Worm (Caenorhabditis elegans) whole organism, L1 larva: ENCODE results near the gene fbxa-81.
A peak's percentile ranks its signal among the peaks of the same experiment; 100 is the strongest.

Experiments used
- Y116A8C.19 ChIP-seq: sonication (generic microtip); optimal IDR thresholded peaks from 2 replicates; lab custom pipeline; 2016; ENCODE audit warnings: missing compliant biosample characterization, missing genetic modification characterization, borderline replicate concordance
- aly-2 ChIP-seq: fragments of 150-350 bp; optimal IDR thresholded peaks from 2 replicates; lab custom pipeline; 2014; ENCODE audit warnings: missing biosample characterization, missing genetic modification characterization
- ceh-82 ChIP-seq, 3 experiments: fragments of 150-350 bp in 1 of 3; sonication (generic microtip) in 2 of 3; optimal IDR thresholded peaks; 2 replicates each; lab custom pipeline; 2014 to 2017; ENCODE audit warnings: missing biosample characterization in 3 of 3, missing genetic modification characterization in 3 of 3
- ces-1 ChIP-seq: fragments of 150-350 bp; optimal IDR thresholded peaks from 2 replicates; lab custom pipeline; 2014; ENCODE audit warnings: missing biosample characterization, missing genetic modification reagents, missing genetic modification characterization
- dsc-1 ChIP-seq: sonication (generic microtip); optimal IDR thresholded peaks from 2 replicates; lab custom pipeline; 2016; ENCODE audit warnings: mild to moderate bottlenecking, missing genetic modification characterization, missing compliant biosample characterization
- efl-1 ChIP-seq, 4 experiments: fragments of 150-350 bp; optimal IDR thresholded peaks in 3 of 4; peaks in 1 of 4; 1 replicate in 1 of 4; 2 replicates in 3 of 4; lab custom pipeline; 2014; ENCODE audit warnings: missing biosample characterization in 2 of 4, missing genetic modification characterization in 2 of 4, missing genetic modification reagents in 2 of 4
- egl-13 ChIP-seq: sonication (generic microtip); optimal IDR thresholded peaks from 2 replicates; lab custom pipeline; 2016; ENCODE audit warnings: missing genotype, missing genetic modification reagents, missing genetic modification characterization, missing compliant biosample characterization
- elt-3 ChIP-seq, 6 experiments: fragments of 150-350 bp in 1 of 6; sonication (generic microtip); optimal IDR thresholded peaks; 2 replicates each; lab custom pipeline; 2017 to 2018; ENCODE audit warnings: missing biosample characterization in 6 of 6, missing genetic modification characterization in 6 of 6, inconsistent platforms in 1 of 6
- hpl-2 ChIP-seq: fragments of 150-350 bp; optimal IDR thresholded peaks from 2 replicates; lab custom pipeline; 2014; ENCODE audit warnings: missing biosample characterization, missing genetic modification reagents, missing genetic modification characterization
- irx-1 ChIP-seq: sonication (generic microtip); optimal IDR thresholded peaks from 2 replicates; lab custom pipeline; 2016; ENCODE audit warnings: missing genetic modification characterization, missing compliant biosample characterization
- lin-13 ChIP-seq: fragments of 150-350 bp; optimal IDR thresholded peaks from 2 replicates; lab custom pipeline; 2014; ENCODE audit warnings: missing biosample characterization, missing genetic modification reagents, missing genetic modification characterization
- lin-14 ChIP-seq: fragments of 200-800 bp; sonication (Bioruptor generic); optimal IDR thresholded peaks from 2 replicates; lab custom pipeline; 2018; ENCODE audit warnings: mild to moderate bottlenecking, missing genetic modification characterization, moderate library complexity, missing compliant biosample characterization
- lin-15B ChIP-seq: fragments of 150-350 bp; sonication (generic microtip); optimal IDR thresholded peaks from 3 replicates; lab custom pipeline; 2014; ENCODE audit warnings: missing biosample characterization, missing genetic modification characterization
- lin-39 ChIP-seq: fragments of 150-350 bp; optimal IDR thresholded peaks from 2 replicates; lab custom pipeline; 2014; ENCODE audit warnings: missing biosample characterization, missing genetic modification reagents, missing genetic modification characterization
- mab-9 ChIP-seq: fragments of 200-800 bp; sonication (Bioruptor generic); IDR thresholded peaks from 2 replicates; pipeline ENCODE4 v1.3.6; 2022; ENCODE audit warnings: missing genetic modification reagents, missing genetic modification characterization, missing compliant biosample characterization
- mep-1 ChIP-seq: fragments of 150-350 bp; optimal IDR thresholded peaks from 2 replicates; lab custom pipeline; 2014; ENCODE audit warnings: missing biosample characterization, missing genetic modification characterization
- nhr-237 ChIP-seq: fragments of 150-350 bp; optimal IDR thresholded peaks from 2 replicates; lab custom pipeline; 2014; ENCODE audit warnings: missing biosample characterization, missing genetic modification characterization
- nhr-47 ChIP-seq: sonication (generic microtip); optimal IDR thresholded peaks from 2 replicates; lab custom pipeline; 2016; ENCODE audit warnings: mild to moderate bottlenecking, missing genetic modification characterization, moderate library complexity, missing compliant biosample characterization
- nhr-71 ChIP-seq: sonication (generic microtip); optimal IDR thresholded peaks from 2 replicates; lab custom pipeline; 2016; ENCODE audit warnings: mild to moderate bottlenecking, missing genetic modification characterization, moderate library complexity, missing compliant biosample characterization
- nhr-77 ChIP-seq: fragments of 150-350 bp; optimal IDR thresholded peaks from 2 replicates; lab custom pipeline; 2014; ENCODE audit warnings: missing biosample characterization, missing genetic modification characterization
- nhr-85 ChIP-seq: sonication (generic microtip); peaks from one replicate; lab custom pipeline; 2016; ENCODE audit warnings: missing genetic modification characterization, inconsistent platforms, missing compliant biosample characterization
- pag-3 ChIP-seq: sonication (generic microtip); optimal IDR thresholded peaks from 2 replicates; lab custom pipeline; 2017; ENCODE audit warnings: missing genetic modification characterization, mild to moderate bottlenecking, missing compliant biosample characterization, antibody characterized with exemption, borderline replicate concordance; ENCODE audit not compliant: insufficient read depth
- pax-3 ChIP-seq: fragments of 200-800 bp; sonication (Bioruptor generic); optimal IDR thresholded peaks from 2 replicates; lab custom pipeline; 2018; ENCODE audit warnings: mild to moderate bottlenecking, missing genetic modification characterization, moderate library complexity, missing compliant biosample characterization
- rnt-1 ChIP-seq: sonication (generic microtip); optimal IDR thresholded peaks from 2 replicates; lab custom pipeline; 2016; ENCODE audit warnings: mild to moderate bottlenecking, missing genetic modification characterization, moderate library complexity, missing compliant biosample characterization
- skn-1 ChIP-seq: fragments of 150-350 bp; optimal IDR thresholded peaks from 2 replicates; lab custom pipeline; 2014; ENCODE audit warnings: missing biosample characterization, missing genetic modification characterization
- snpc-4 ChIP-seq: fragments of 150-350 bp; optimal IDR thresholded peaks from 2 replicates; lab custom pipeline; 2014; ENCODE audit warnings: missing biosample characterization, missing genetic modification characterization
- snu-23 ChIP-seq: sonication (generic microtip); optimal IDR thresholded peaks from 2 replicates; lab custom pipeline; 2016; ENCODE audit warnings: missing genetic modification characterization, missing compliant biosample characterization
- sox-4 ChIP-seq: sonication (generic microtip); optimal IDR thresholded peaks from 2 replicates; lab custom pipeline; 2016; ENCODE audit warnings: missing genetic modification characterization, missing compliant biosample characterization
- sptf-1 ChIP-seq: fragments of 150-350 bp; optimal IDR thresholded peaks from 2 replicates; lab custom pipeline; 2014; ENCODE audit warnings: missing biosample characterization, missing genetic modification characterization
- swsn-7 ChIP-seq: sonication (generic microtip); optimal IDR thresholded peaks from 2 replicates; lab custom pipeline; 2016; ENCODE audit warnings: missing genetic modification characterization, missing compliant biosample characterization
- unc-130 ChIP-seq: fragments of 150-350 bp; optimal IDR thresholded peaks from 2 replicates; lab custom pipeline; 2017; ENCODE audit warnings: missing biosample characterization, missing genetic modification characterization, inconsistent platforms
- unc-86 ChIP-seq: sonication (generic microtip); optimal IDR thresholded peaks from 2 replicates; lab custom pipeline; 2016; ENCODE audit warnings: missing genetic modification characterization, missing compliant biosample characterization
- vab-15 ChIP-seq: sonication (generic microtip); optimal IDR thresholded peaks from 2 replicates; lab custom pipeline; 2017; ENCODE audit warnings: missing genotype, mild to moderate bottlenecking, missing genetic modification characterization, missing compliant biosample characterization

Gene fbxa-81

DNA sequence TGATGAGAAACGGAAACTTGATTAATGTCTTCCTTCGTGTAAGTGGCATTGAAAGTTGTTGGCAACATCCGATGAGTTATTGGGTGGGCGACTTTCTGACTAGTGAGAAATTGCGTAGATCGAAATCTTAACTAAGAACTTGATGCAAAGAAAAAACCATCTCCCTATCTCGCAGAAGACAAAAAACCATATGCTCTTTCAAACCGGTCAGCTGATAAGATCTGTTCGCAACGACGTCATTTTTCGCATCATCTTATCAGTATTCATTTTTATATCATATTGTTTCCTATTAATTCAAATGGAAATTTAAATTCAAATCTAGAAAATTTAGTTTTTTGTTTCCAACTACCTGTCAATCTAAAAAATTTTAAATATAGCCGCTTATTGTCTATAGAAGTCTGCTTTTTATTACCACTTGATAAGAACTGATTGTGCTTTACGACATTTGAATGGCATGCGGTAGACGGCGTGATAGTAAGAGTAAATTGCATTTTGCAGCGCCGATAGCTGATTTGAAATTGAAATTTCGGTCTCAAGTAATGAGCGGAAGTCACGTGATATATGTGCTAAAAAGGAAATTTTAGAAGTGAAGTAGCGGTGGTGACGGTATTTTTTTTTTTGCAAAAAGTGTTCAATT is 41.4 kb downstream of the fbxa-81 start (continued):
- TF ChIP-seq swsn-7 (tag; lab: Kevin White, UChicago) (no peak), lin-39 (tag; lab: Kevin White, UChicago) (peak; percentile 58), nhr-71 (tag; lab: Kevin White, UChicago) (peak; percentile 69), pag-3 (no peak), pax-3 (tag; lab: Kevin White, UChicago) (peak; percentile 23), snu-23 (peak; percentile 35), irx-1 (tag; lab: Kevin White, UChicago) (peak; percentile 54)

ce11 chrX:14499830-14500409 is 42.0 kb downstream of the fbxa-81 start:
- peak in 1 of 6 experiments; percentile 46 for TF ChIP-seq elt-3 (tag; optimal IDR thresholded peaks at IDR 0.05; lab: Kevin White, UChicago)
- no peak for TF ChIP-seq lin-13 (GFP tag; lab: Kevin White, UChicago)
- TF ChIP-seq ceh-82 (tag; optimal IDR thresholded peaks at IDR 0.05; lab: Kevin White, UChicago), result no peak
- TF ChIP-seq egl-13, result no peak
- TF ChIP-seq irx-1 (tag; lab: Kevin White, UChicago), result no peak
- TF ChIP-seq ces-1 (GFP tag; lab: Kevin White, UChicago), result no peak
- no peak for TF ChIP-seq nhr-237
- TF ChIP-seq unc-86 (tag; lab: Kevin White, UChicago), result no peak
- TF ChIP-seq lin-15B, result no peak
- no peak for TF ChIP-seq mab-9 (GFP tag; lab: Robert Waterston, UW)
- TF ChIP-seq vab-15 (tag; lab: Kevin White, UChicago), result no peak
- TF ChIP-seq Y116A8C.19 (tag; lab: Kevin White, UChicago), result no peak
- TF ChIP-seq efl-1 (optimal IDR thresholded peaks at IDR 0.05; lab: Kevin White, UChicago), result no peak
- peak in 1 of 2 experiments; percentile 3 for TF ChIP-seq efl-1 (GFP tag; optimal IDR thresholded peaks at IDR 0.05 in 1 of 2; lab: Kevin White, UChicago)
- no peak for TF ChIP-seq sox-4 (tag; lab: Kevin White, UChicago)
- peak; percentile 30 for TF ChIP-seq mep-1 (tag; lab: Kevin White, UChicago)
- TF ChIP-seq pag-3, result peak; percentile 50
- TF ChIP-seq, all 84 proteins: peak for 4

DNA sequence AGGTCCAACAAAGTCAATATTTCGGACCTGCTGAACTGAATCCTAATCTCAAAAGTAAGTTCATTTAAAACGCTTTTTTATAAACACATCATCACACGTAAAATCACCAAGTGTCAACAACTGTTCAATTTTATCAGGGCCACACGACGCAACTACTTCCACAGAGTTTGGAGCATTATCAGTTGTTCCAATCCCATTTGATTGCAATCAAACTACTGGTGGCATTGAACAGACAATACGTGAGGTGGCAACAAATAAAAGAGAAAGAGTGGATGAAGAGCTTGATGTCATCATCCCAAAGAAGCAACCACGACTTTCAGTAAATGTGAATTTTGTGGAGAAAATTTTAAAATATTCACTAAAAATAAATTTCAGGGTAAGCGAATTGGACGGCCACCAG is 45.3 kb downstream of the fbxa-81 start:
- no peak for TF ChIP-seq nhr-77 (tag; lab: Kevin White, UChicago)
- TF ChIP-seq nhr-85 (tag; lab: Kevin White, UChicago), result no peak
- TF ChIP-seq rnt-1 (tag; lab: Kevin White, UChicago), result peak; percentile 30
- TF ChIP-seq unc-86 (tag; lab: Kevin White, UChicago), result no peak
- TF ChIP-seq nhr-71 (tag; lab: Kevin White, UChicago), result peak; percentile 22
- no peak for TF ChIP-seq dsc-1 (tag; lab: Kevin White, UChicago)
- TF ChIP-seq Y116A8C.19 (tag; lab: Kevin White, UChicago), result no peak
- TF ChIP-seq skn-1 (tag; lab: Kevin White, UChicago), result no peak
- TF ChIP-seq hpl-2, result no peak
- TF ChIP-seq unc-130 (tag; lab: Kevin White, UChicago), result peak; percentile 64
- peak; percentile 61 for TF ChIP-seq lin-14 (GFP tag; lab: Kevin White, UChicago)
- no peak for TF ChIP-seq nhr-47 (tag; lab: Kevin White, UChicago)

- no peak for TF ChIP-seq aly-2 (tag; lab: Kevin White, UChicago)
- no peak for TF ChIP-seq efl-1 (optimal IDR thresholded peaks at IDR 0.05; lab: Kevin White, UChicago)
- peak in 1 of 2 experiments; percentile 15 for TF ChIP-seq efl-1 (GFP tag; optimal IDR thresholded peaks at IDR 0.05 in 1 of 2; lab: Kevin White, UChicago)
Measured at ce11 chrX:14495785-14496184, 46.1 kb downstream of the fbxa-81 start, which contains the start of gene ztf-14. ztf-14 (plus strand) TSS chrX:14496085.

ce11 chrX:14495075-14495474 is 46.8 kb downstream of the fbxa-81 start:
- TF ChIP-seq snpc-4 (tag; lab: Kevin White, UChicago), result no peak
- TF ChIP-seq sptf-1 (tag; lab: Kevin White, UChicago), result no peak
- peak; percentile 73 for TF ChIP-seq lin-14 (GFP tag; lab: Kevin White, UChicago)
- peak; percentile 16 for TF ChIP-seq rnt-1 (tag; lab: Kevin White, UChicago)
